Fruit fly (Drosophila melanogaster): ENCODE results near the gene Pburs.

Gene Pburs

dm6 chr2L:14409428-14409933 lies 7.7 kb downstream of the Pburs start, which contains the start of gene elB (continued):
- TF ChIP-seq ato (GFP tag; IDR thresholded peaks at IDR 0.05; ENCODE audit: partially characterized antibody) (0 out of 2 replicates have a peak, but pooled peaks have one; percentile 29), CG6854 (GFP tag; optimal IDR thresholded peaks at IDR 0.05) (peak; percentile 66), Scr (GFP tag; IDR thresholded peaks at IDR 0.05; ENCODE audit: partially characterized antibody) (peak; percentile 52), bsh (GFP tag; optimal IDR thresholded peaks at IDR 0.05) (peak in 1 of 2 experiments; percentile 12), CG9932 (GFP tag; IDR thresholded peaks at IDR 0.05) (peak; percentile 39; the same call in 1 of the 2 replicates), CG10321 (GFP tag; IDR thresholded peaks at IDR 0.05) (0 out of 2 replicates have a peak, but pooled peaks have one; percentile 6), Doc3 (GFP tag; IDR thresholded peaks at IDR 0.05; ENCODE audit: partially characterized antibody) (peak; percentile 51; the same call in 2 of the 3 replicates), CG1832 (GFP tag; optimal IDR thresholded peaks at IDR 0.05) (no peak), CG2129 (GFP tag; IDR thresholded peaks at IDR 0.05; ENCODE audit: partially characterized antibody) (no peak), phol (tag; optimal IDR thresholded peaks at IDR 0.05) (no peak), CG14667 (GFP tag; IDR thresholded peaks at IDR 0.05) (no peak), CG33557 (GFP tag; optimal IDR thresholded peaks at IDR 0.05) (no peak), B-H2 (GFP tag; optimal IDR thresholded peaks at IDR 0.05) (peak; percentile 15), H15 (GFP tag; IDR thresholded peaks at IDR 0.05) (no peak), maf-S (GFP tag; optimal IDR thresholded peaks at IDR 0.05) (no peak), CG7357 (GFP tag; IDR thresholded peaks at IDR 0.05) (no peak), vnd (GFP tag; IDR thresholded peaks at IDR 0.05; ENCODE audit: partially characterized antibody) (0 out of 3 replicates have a peak, but pooled peaks have one; percentile 39), CG17568 (GFP tag; optimal IDR thresholded peaks at IDR 0.05) (peak; percentile 15), NfI (GFP tag; optimal IDR thresholded peaks at IDR 0.05) (no peak), HLH4C (GFP tag; IDR thresholded peaks at IDR 0.05; ENCODE audit: partially characterized antibody) (0 out of 3 replicates have a peak, but pooled peaks have one; percentile 41), cas (GFP tag; IDR thresholded peaks at IDR 0.05) (no peak), Xbp1 (GFP tag; optimal IDR thresholded peaks at IDR 0.05) (no peak), CG11504 (tag; optimal IDR thresholded peaks at IDR 0.05) (no peak), jigr1 (GFP tag; IDR thresholded peaks at IDR 0.05) (no peak), CG11560 (tag; IDR thresholded peaks at IDR 0.05) (no peak), cato (GFP tag; optimal IDR thresholded peaks at IDR 0.05; ENCODE audit: borderline replicate concordance) (no peak), tx (GFP tag; optimal IDR thresholded peaks at IDR 0.05) (no peak), insv (GFP tag; optimal IDR thresholded peaks at IDR 0.05) (no peak), CG15269 (tag; optimal IDR thresholded peaks at IDR 0.05) (peak; percentile 33), CG7963 (GFP tag; IDR thresholded peaks at IDR 0.05; ENCODE audit: partially characterized antibody) (no peak), Dip2 (GFP tag; IDR thresholded peaks at IDR 0.05) (no peak), zen (tag; optimal IDR thresholded peaks at IDR 0.05) (no peak), CG2116 (GFP tag; optimal IDR thresholded peaks at IDR 0.05) (no peak), hth (optimal IDR thresholded peaks at IDR 0.05) (no peak), CTCF (GFP tag; optimal IDR thresholded peaks at IDR 0.05) (no peak), prd (optimal IDR thresholded peaks at IDR 0.05) (no peak), prd (GFP tag; IDR thresholded peaks at IDR 0.05) (no peak), gro (GFP tag; optimal IDR thresholded peaks at IDR 0.05) (peak; percentile 40), CG30431 (GFP tag; optimal IDR thresholded peaks at IDR 0.05) (no peak), CG13624 (GFP tag; optimal IDR thresholded peaks at IDR 0.05) (no peak), bcd (GFP tag; optimal IDR thresholded peaks at IDR 0.05) (no peak), pita (GFP tag; optimal IDR thresholded peaks at IDR 0.05) (no peak), ap (GFP tag; IDR thresholded peaks at IDR 0.05) (no peak), CG7271 (tag; optimal IDR thresholded peaks at IDR 0.05) (no peak), CG12942 (GFP tag; optimal IDR thresholded peaks at IDR 0.05) (no peak), rib (GFP tag; IDR thresholded peaks at IDR 0.05) (no peak), CG4707 (GFP tag; optimal IDR thresholded peaks at IDR 0.05) (no peak), pros (GFP tag; optimal IDR thresholded peaks at IDR 0.05) (peak; percentile 8), Sry-δ (GFP tag; optimal IDR thresholded peaks at IDR 0.05) (no peak), kah (GFP tag; optimal IDR thresholded peaks at IDR 0.05) (peak; percentile 91)
